Fruit fly (Drosophila melanogaster): Measurements from ENCODE around the gene Pdk1.

Gene Pdk1

DNA sequence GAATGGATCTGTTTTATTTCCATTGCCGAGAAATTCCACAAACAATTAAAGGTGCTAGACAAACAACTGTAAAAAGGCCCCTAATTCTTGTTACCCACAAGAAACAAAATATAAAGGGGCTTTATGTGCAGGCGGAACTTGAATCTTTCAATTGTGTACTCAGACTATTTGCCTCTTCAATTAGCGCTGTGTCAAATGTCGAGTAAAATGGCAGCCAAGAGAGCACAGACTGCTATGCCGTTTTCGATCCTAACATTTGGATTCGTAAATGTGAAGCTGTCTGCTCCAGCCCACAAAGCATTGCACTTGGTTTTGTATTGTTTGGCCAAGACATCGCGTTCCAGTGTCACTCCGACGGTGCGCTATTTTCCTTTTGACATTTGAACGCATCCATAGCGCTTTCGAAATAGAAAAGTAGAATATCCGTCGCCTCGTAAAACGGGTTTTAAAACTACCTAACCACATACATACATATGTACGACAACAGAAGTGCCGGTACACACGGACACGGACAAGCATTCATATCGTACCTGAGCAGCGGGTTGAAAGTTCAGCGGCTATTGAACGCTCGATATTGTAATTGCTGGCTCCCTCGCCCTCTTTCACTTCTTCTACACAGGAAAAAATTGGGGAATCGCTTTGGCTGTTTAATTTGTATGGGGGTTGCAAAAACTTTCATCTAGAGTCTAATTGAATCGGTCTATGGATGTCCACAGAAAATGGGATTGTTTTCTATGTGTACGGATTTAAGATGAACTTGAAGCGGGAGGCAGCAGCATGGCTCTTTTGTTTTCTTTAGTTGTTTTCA, 36.9 kb downstream of the Pdk1 start (continued):
- no peak for TF ChIP-seq D19B (GFP tag; optimal IDR thresholded peaks at IDR 0.05)
- no peak for TF ChIP-seq Taf1 (GFP tag; IDR thresholded peaks at IDR 0.05)
- no peak for TF ChIP-seq org-1 (GFP tag; optimal IDR thresholded peaks at IDR 0.05)
- no peak for TF ChIP-seq CG3995 (GFP tag; optimal IDR thresholded peaks at IDR 0.05)
- no peak for TF ChIP-seq CG11560 (tag; IDR thresholded peaks at IDR 0.05)
- no peak for TF ChIP-seq ac (GFP tag; optimal IDR thresholded peaks at IDR 0.05)
- no peak for TF ChIP-seq Vsx1 (GFP tag; optimal IDR thresholded peaks at IDR 0.05)
- TF ChIP-seq ase (GFP tag; IDR thresholded peaks at IDR 0.05), result no peak
- TF ChIP-seq ato (GFP tag; IDR thresholded peaks at IDR 0.05; ENCODE audit: partially characterized antibody), result no peak
- TF ChIP-seq CG10366 (GFP tag; IDR thresholded peaks at IDR 0.05), result 0 out of 2 replicates have a peak, but pooled peaks have one; percentile 11
- no peak for TF ChIP-seq CG2120 (GFP tag; optimal IDR thresholded peaks at IDR 0.05)
- TF ChIP-seq CG4730 (GFP tag; IDR thresholded peaks at IDR 0.05), result no peak
- TF ChIP-seq CG17385 (GFP tag; optimal IDR thresholded peaks at IDR 0.05), result no peak
- 0 out of 2 replicates have a peak, but pooled peaks have one; percentile 7 for TF ChIP-seq ara (GFP tag; IDR thresholded peaks at IDR 0.05)
- TF ChIP-seq kni (GFP tag; optimal IDR thresholded peaks at IDR 0.05), result peak; percentile 85
- no peak for TF ChIP-seq Eip74EF (GFP tag; optimal IDR thresholded peaks at IDR 0.05)
- no peak for TF ChIP-seq CHES-1-like (GFP tag; optimal IDR thresholded peaks at IDR 0.05)
- TF ChIP-seq salm (tag; optimal IDR thresholded peaks at IDR 0.05), result no peak
- no peak for TF ChIP-seq NC2β (GFP tag; optimal IDR thresholded peaks at IDR 0.05)
- no peak for TF ChIP-seq CG3726 (GFP tag; IDR thresholded peaks at IDR 0.05)
- no peak for TF ChIP-seq Lim3 (GFP tag; IDR thresholded peaks at IDR 0.05)
- no peak for TF ChIP-seq CG8944 (GFP tag; optimal IDR thresholded peaks at IDR 0.05)
- peak; percentile 6 for TF ChIP-seq bcd (GFP tag; optimal IDR thresholded peaks at IDR 0.05)
- no peak for TF ChIP-seq CG7745 (tag; optimal IDR thresholded peaks at IDR 0.05)
- TF ChIP-seq chn (GFP tag; optimal IDR thresholded peaks at IDR 0.05), result no peak
- TF ChIP-seq fru (optimal IDR thresholded peaks at IDR 0.05), result no peak
- no peak for TF ChIP-seq sug (tag; optimal IDR thresholded peaks at IDR 0.05)
- TF ChIP-seq CG1792 (GFP tag; optimal IDR thresholded peaks at IDR 0.05), result no peak
- TF ChIP-seq sc (optimal IDR thresholded peaks at IDR 0.05), result no peak
- TF ChIP-seq sc (GFP tag; optimal IDR thresholded peaks at IDR 0.05), result no peak
- TF ChIP-seq Dref (GFP tag; IDR thresholded peaks at IDR 0.05), result no peak
- TF ChIP-seq dmrt11E (tag; optimal IDR thresholded peaks at IDR 0.05), result peak; percentile 41
- no peak for TF ChIP-seq sna (GFP tag; IDR thresholded peaks at IDR 0.05; ENCODE audit: partially characterized antibody)
- no peak for TF ChIP-seq CG9437 (GFP tag; optimal IDR thresholded peaks at IDR 0.05)
- TF ChIP-seq sima (GFP tag; optimal IDR thresholded peaks at IDR 0.05), result no peak
- no peak for TF ChIP-seq CG16815 (GFP tag; optimal IDR thresholded peaks at IDR 0.05)
- peak; percentile 3 for TF ChIP-seq CG2875 (GFP tag; optimal IDR thresholded peaks at IDR 0.05)
- no peak for TF ChIP-seq trh (GFP tag; optimal IDR thresholded peaks at IDR 0.05)
- TF ChIP-seq ERR (GFP tag; optimal IDR thresholded peaks at IDR 0.05), result no peak
- no peak for TF ChIP-seq E2f1 (GFP tag; IDR thresholded peaks at IDR 0.05)
- no peak for TF ChIP-seq schlank (tag; optimal IDR thresholded peaks at IDR 0.05)
- no peak for TF ChIP-seq ftz-f1 (GFP tag; optimal IDR thresholded peaks at IDR 0.05)
- TF ChIP-seq Opbp (GFP tag; IDR thresholded peaks at IDR 0.05; ENCODE audit: partially characterized antibody), result no peak
- no peak for TF ChIP-seq Stat92E (GFP tag; optimal IDR thresholded peaks at IDR 0.05)
- no peak for TF ChIP-seq caup (GFP tag; optimal IDR thresholded peaks at IDR 0.05; ENCODE audit: severe bottlenecking)
- TF ChIP-seq Aef1 (GFP tag; IDR thresholded peaks at IDR 0.05), result no peak
- no peak for TF ChIP-seq CG4360 (GFP tag; IDR thresholded peaks at IDR 0.05)
- no peak for TF ChIP-seq klu (GFP tag; IDR thresholded peaks at IDR 0.05)
- TF ChIP-seq gt (GFP tag; IDR thresholded peaks at IDR 0.05), result no peak
- TF ChIP-seq CG17612 (GFP tag; IDR thresholded peaks at IDR 0.05), result no peak

Measured in whole organism, embryonic.